Fruit fly (Drosophila melanogaster): ENCODE measurements around the gene nis.

The nis gene

dm6 chr2L:1575604-1576003, 11.4 kb downstream of the nis start (continued):
- TF ChIP-seq prd (optimal IDR thresholded peaks at IDR 0.05) = no peak
- peak; percentile 78 for TF ChIP-seq prd (GFP tag; IDR thresholded peaks at IDR 0.05)
- peak in 1 of 2 experiments; percentile 68 for TF ChIP-seq Hr51 (GFP tag; optimal IDR thresholded peaks at IDR 0.05)
- no peak for TF ChIP-seq Meics (GFP tag; optimal IDR thresholded peaks at IDR 0.05)
- TF ChIP-seq CG12219 (GFP tag; optimal IDR thresholded peaks at IDR 0.05) = peak; percentile 2
- peak; percentile 46; the same call in 1 of the 2 replicates for TF ChIP-seq Doc2 (GFP tag; IDR thresholded peaks at IDR 0.05)
- peak; percentile 13 for TF ChIP-seq Hsf (GFP tag; optimal IDR thresholded peaks at IDR 0.05)
- no peak for TF ChIP-seq Ets97D (GFP tag; optimal IDR thresholded peaks at IDR 0.05)
- TF ChIP-seq Oli (tag; optimal IDR thresholded peaks at IDR 0.05) = peak; percentile 58
- peak; percentile 52 for TF ChIP-seq CG17359 (tag; optimal IDR thresholded peaks at IDR 0.05)
- no peak for TF ChIP-seq CG7271 (tag; optimal IDR thresholded peaks at IDR 0.05)
- TF ChIP-seq CG2199 (GFP tag; IDR thresholded peaks at IDR 0.05) = no peak
- no peak for TF ChIP-seq Lpt (GFP tag; optimal IDR thresholded peaks at IDR 0.05)
- TF ChIP-seq Oaz (GFP tag; IDR thresholded peaks at IDR 0.05) = no peak
- peak; percentile 41 for TF ChIP-seq ind (GFP tag; optimal IDR thresholded peaks at IDR 0.05)
- TF ChIP-seq Eip74EF (GFP tag; optimal IDR thresholded peaks at IDR 0.05) = peak in 1 of 2 experiments; percentile 4
- peak; percentile 55 for TF ChIP-seq stc (GFP tag; IDR thresholded peaks at IDR 0.05)
- TF ChIP-seq sisA (GFP tag; IDR thresholded peaks at IDR 0.05) = peak; percentile 51; the same call in 1 of the 2 replicates
- peak; percentile 89 for TF ChIP-seq Med (GFP tag)
- peak; percentile 65 for TF ChIP-seq CG31441 (GFP tag; IDR thresholded peaks at IDR 0.05)
- TF ChIP-seq Fer1 (GFP tag; optimal IDR thresholded peaks at IDR 0.05) = peak; percentile 10
- TF ChIP-seq CG17568 (GFP tag; optimal IDR thresholded peaks at IDR 0.05) = no peak
- no peak for TF ChIP-seq CG7928 (GFP tag; optimal IDR thresholded peaks at IDR 0.05)
- TF ChIP-seq CG13894 (tag; optimal IDR thresholded peaks at IDR 0.05) = no peak
- TF ChIP-seq run (tag; optimal IDR thresholded peaks at IDR 0.05) = no peak
- TF ChIP-seq CG32772 (GFP tag; IDR thresholded peaks at IDR 0.05) = peak; percentile 44; the same call in 1 of the 2 replicates
- no peak for TF ChIP-seq Ets65A (GFP tag)
- peak; percentile 30 for TF ChIP-seq CG1792 (GFP tag; optimal IDR thresholded peaks at IDR 0.05)
- TF ChIP-seq Ptx1 (GFP tag; IDR thresholded peaks at IDR 0.05) = peak; percentile 67
- no peak for TF ChIP-seq CG4707 (GFP tag; optimal IDR thresholded peaks at IDR 0.05)
- TF ChIP-seq phol (tag; optimal IDR thresholded peaks at IDR 0.05) = peak; percentile 59
- no peak for TF ChIP-seq emc (GFP tag; optimal IDR thresholded peaks at IDR 0.05)
- 0 out of 3 replicates have a peak, but pooled peaks have one; percentile 28 for TF ChIP-seq CG3726 (GFP tag; IDR thresholded peaks at IDR 0.05)
- no peak for TF ChIP-seq CG7987 (GFP tag; optimal IDR thresholded peaks at IDR 0.05)
- peak; percentile 39 for TF ChIP-seq gem (tag; optimal IDR thresholded peaks at IDR 0.05)
- TF ChIP-seq slp2 (GFP tag; optimal IDR thresholded peaks at IDR 0.05) = peak; percentile 28
- TF ChIP-seq H15 (GFP tag; IDR thresholded peaks at IDR 0.05) = peak; percentile 41; the same call in 1 of the 3 replicates
- peak; percentile 23 for TF ChIP-seq sqz (GFP tag; optimal IDR thresholded peaks at IDR 0.05)
- peak; percentile 22 for TF ChIP-seq CoRest (tag; optimal IDR thresholded peaks at IDR 0.05)
- no peak for TF ChIP-seq fd102C (GFP tag; optimal IDR thresholded peaks at IDR 0.05)
- TF ChIP-seq gce (GFP tag; IDR thresholded peaks at IDR 0.05) = peak; percentile 59; the same call in 1 of the 3 replicates
- no peak for TF ChIP-seq abd-A (tag; optimal IDR thresholded peaks at IDR 0.05)
- no peak for TF ChIP-seq pfk (GFP tag; optimal IDR thresholded peaks at IDR 0.05)
- TF ChIP-seq grau (tag; optimal IDR thresholded peaks at IDR 0.05) = peak; percentile 27
- no peak for TF ChIP-seq hb (GFP tag; IDR thresholded peaks at IDR 0.05; ENCODE audit: partially characterized antibody)
- peak; percentile 71; the same call in 2 of the 3 replicates for TF ChIP-seq zfh1 (GFP tag; IDR thresholded peaks at IDR 0.05)
- TF ChIP-seq CG10366 (GFP tag; IDR thresholded peaks at IDR 0.05) = peak; percentile 53; the same call in 1 of the 2 replicates
- peak; percentile 65 for TF ChIP-seq vvl (GFP tag; IDR thresholded peaks at IDR 0.05)
- TF ChIP-seq ATbp (GFP tag; optimal IDR thresholded peaks at IDR 0.05) = peak; percentile 16
- no peak for TF ChIP-seq CG6254 (GFP tag; optimal IDR thresholded peaks at IDR 0.05)
- TF ChIP-seq slbo (GFP tag; IDR thresholded peaks at IDR 0.05) = no peak
